Worm (Caenorhabditis elegans): ENCODE measurements around the gene F56F11.2.
"Not testable (repeated sequence)": the region's sequence is repeated elsewhere in the genome, so short reads cannot be mapped to it uniquely, and the experiment has no call there.

The F56F11.2 gene

ce11 chrIII:2881989-2882388 is at the start of gene F56F11.2:
Gene F56F11.2 (plus strand): TSS chrIII:2882289.
- not testable (repeated sequence) for TF ChIP-seq ZK546.5 (tag; optimal IDR thresholded peaks at IDR 0.05); tra-1 (GFP tag; IDR thresholded peaks at IDR 0.05); zag-1 (tag; optimal IDR thresholded peaks at IDR 0.05)

ce11 chrIII:2832483-2832882 is 49.6 kb upstream of the F56F11.2 start, which contains the start of gene Y71H2AM.29:
Gene Y71H2AM.29 (plus strand): TSS chrIII:2832783.
- TF ChIP-seq rbr-2 (tag; optimal IDR thresholded peaks at IDR 0.05), result no peak
- no peak for TF ChIP-seq R02D3.7 (tag; optimal IDR thresholded peaks at IDR 0.05)
- TF ChIP-seq lsy-2 (tag; optimal IDR thresholded peaks at IDR 0.05), result no peak
- no peak for TF ChIP-seq tag-97 (GFP tag; IDR thresholded peaks at IDR 0.05)
- no peak for TF ChIP-seq aha-1 (tag)
- no peak for TF ChIP-seq pqm-1 (tag; optimal IDR thresholded peaks at IDR 0.05)
- no peak for TF ChIP-seq arid-1 (GFP tag; conservative IDR thresholded peaks at IDR 0.05)
- TF ChIP-seq saeg-2 (GFP tag; IDR thresholded peaks at IDR 0.05), result no peak
- TF ChIP-seq nhr-6 (tag; optimal IDR thresholded peaks at IDR 0.05), result no peak
- no peak for TF ChIP-seq madf-5 (GFP tag; IDR thresholded peaks at IDR 0.05)
- TF ChIP-seq Y48G9A.11 (GFP tag; IDR thresholded peaks at IDR 0.05), result no peak
- no peak for TF ChIP-seq mep-1 (tag; optimal IDR thresholded peaks at IDR 0.05)

- TF ChIP-seq F37D6.2 (tag; optimal IDR thresholded peaks at IDR 0.05), result no peak
- TF ChIP-seq aly-2 (tag; optimal IDR thresholded peaks at IDR 0.05), result no peak
- TF ChIP-seq madf-9 (GFP tag; conservative IDR thresholded peaks at IDR 0.05), result no peak
- TF ChIP-seq mep-1 (tag; optimal IDR thresholded peaks at IDR 0.05), result no peak
- no peak for TF ChIP-seq R02D3.7 (tag; optimal IDR thresholded peaks at IDR 0.05)
- no peak for TF ChIP-seq nhr-6 (tag; optimal IDR thresholded peaks at IDR 0.05)
- TF ChIP-seq jun-1 (tag; optimal IDR thresholded peaks at IDR 0.05), result no peak
- no peak for TF ChIP-seq ctbp-1 (GFP tag; IDR thresholded peaks at IDR 0.05)
- TF ChIP-seq dpl-1 (GFP tag; optimal IDR thresholded peaks at IDR 0.05), result no peak
- no peak for TF ChIP-seq nhr-77 (tag; optimal IDR thresholded peaks at IDR 0.05)
- no peak for TF ChIP-seq lim-7 (GFP tag; IDR thresholded peaks at IDR 0.05)
- no peak for TF ChIP-seq ztf-11 (tag; optimal IDR thresholded peaks at IDR 0.05)
- TF ChIP-seq nhr-10 (tag; optimal IDR thresholded peaks at IDR 0.05), result no peak
- no peak for TF ChIP-seq lir-3 (tag; optimal IDR thresholded peaks at IDR 0.05)
- TF ChIP-seq F44E2.7 (GFP tag; IDR thresholded peaks at IDR 0.05), result no peak
- TF ChIP-seq lin-39 (tag; optimal IDR thresholded peaks at IDR 0.05), result no peak
- no peak for TF ChIP-seq lsy-2 (tag; optimal IDR thresholded peaks at IDR 0.05)
- TF ChIP-seq egl-27 (tag; optimal IDR thresholded peaks at IDR 0.05), result no peak
- TF ChIP-seq nhr-28 (tag; optimal IDR thresholded peaks at IDR 0.05), result no peak
- TF ChIP-seq fos-1 (tag; optimal IDR thresholded peaks at IDR 0.05), result no peak
Measured at ce11 chrIII:2834363-2834762, 47.7 kb upstream of the F56F11.2 start, which contains the start of gene txdc-17. Gene txdc-17 (plus strand): TSS chrIII:2834663.

- TF ChIP-seq snpc-4 (tag; optimal IDR thresholded peaks at IDR 0.05), result no peak
- TF ChIP-seq ceh-28 (tag; optimal IDR thresholded peaks at IDR 0.05), result peak; percentile 82
Measured at ce11 chrIII:2834998-2835397, 47.1 kb upstream of the F56F11.2 start.

- TF ChIP-seq ztf-11 (tag; optimal IDR thresholded peaks at IDR 0.05) (no peak), lim-7 (GFP tag; IDR thresholded peaks at IDR 0.05) (no peak), daf-19 (GFP tag; conservative IDR thresholded peaks at IDR 0.05) (no peak), ces-1 (GFP tag; optimal IDR thresholded peaks at IDR 0.05) (no peak), ama-1 (optimal IDR thresholded peaks at IDR 0.05) (no peak), nhr-11 (tag; optimal IDR thresholded peaks at IDR 0.05) (no peak), aha-1 (tag) (no peak), zip-11 (GFP tag; IDR thresholded peaks at IDR 0.05) (no peak), nhr-77 (tag; optimal IDR thresholded peaks at IDR 0.05) (no peak), nhr-28 (tag; optimal IDR thresholded peaks at IDR 0.05) (no peak), cey-2 (tag; optimal IDR thresholded peaks at IDR 0.05; ENCODE audit: borderline replicate concordance, insufficient read depth) (no peak), ceh-44 (GFP tag; IDR thresholded peaks at IDR 0.05) (no peak), madf-9 (GFP tag; conservative IDR thresholded peaks at IDR 0.05) (no peak), dve-1 (tag; optimal IDR thresholded peaks at IDR 0.05; ENCODE audit: insufficient read depth) (no peak), T20F7.1 (GFP tag; optimal IDR thresholded peaks at IDR 0.05) (no peak), duxl-1 (tag; optimal IDR thresholded peaks at IDR 0.05; ENCODE audit: poor library complexity) (no peak)
Measured at ce11 chrIII:2836339-2836738, 45.8 kb upstream of the F56F11.2 start, which contains the start of gene josd-1. Gene josd-1 (plus strand): TSS chrIII:2836639.

All from whole organism, L4 larva.